Worm (Caenorhabditis elegans): Measurements from ENCODE around the gene Y62H9A.12.

DNA sequence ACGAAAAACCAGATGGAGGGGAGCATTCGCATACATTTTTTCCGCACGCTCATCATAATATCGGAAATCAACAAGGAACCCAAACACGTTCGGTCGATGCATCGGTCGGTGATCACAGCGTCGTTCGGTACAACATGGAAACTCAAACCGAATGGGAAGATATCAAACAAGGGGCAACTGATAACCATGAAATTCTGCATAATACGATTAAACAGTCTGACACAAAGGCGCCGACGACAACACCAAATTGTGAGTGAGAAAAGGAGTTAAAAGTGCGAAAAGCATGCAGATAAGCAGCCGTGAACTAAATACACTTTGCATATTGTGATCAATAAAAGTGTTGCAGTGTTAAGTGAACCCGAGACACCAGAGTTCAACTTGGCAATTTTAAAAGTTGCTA is 11.3 kb downstream of the Y62H9A.12 start:
- no peak for TF ChIP-seq W03F9.2 (tag; optimal IDR thresholded peaks at IDR 0.05)
- no peak for TF ChIP-seq him-1 (tag; optimal IDR thresholded peaks at IDR 0.05)
- no peak for TF ChIP-seq dao-5 (tag; optimal IDR thresholded peaks at IDR 0.05)
